Worm (Caenorhabditis elegans) whole organism, L3 larva: ENCODE results near the gene hbl-1.

Experiments
- zag-1 ChIP-seq: fragments of 150-350 bp; optimal IDR thresholded peaks from 2 replicates; lab custom pipeline; 2014; ENCODE audit warnings: missing biosample characterization, missing genetic modification characterization
- ztf-11 ChIP-seq: fragments of 150-350 bp; optimal IDR thresholded peaks from 2 replicates; lab custom pipeline; 2014; ENCODE audit warnings: missing biosample characterization, missing genetic modification characterization

- TF ChIP-seq ztf-11: no peak
- no peak for TF ChIP-seq zag-1 (tag; lab: Kevin White, UChicago)
Observed at ce11 chrX:5837035-5837434, 15.1 kb downstream of the hbl-1 start.
